Fruit fly (Drosophila melanogaster) whole organism: Measurements from ENCODE around the gene CG16710.

ENCODE experiments used
- Dll ChIP-seq: fragments of >200 bp; optimal IDR thresholded peaks from 2 replicates; lab custom pipeline; 2017
- pan ChIP-seq: fragments of >200 bp; optimal IDR thresholded peaks from 2 replicates; lab custom pipeline; 2017
- psq ChIP-seq: fragments of >200 bp; optimal IDR thresholded peaks from 2 replicates; lab custom pipeline; 2017
- usp ChIP-seq: fragments of >200 bp; optimal IDR thresholded peaks from 2 replicates; lab custom pipeline; 2017; ENCODE audit warnings: missing biosample characterization, missing genetic modification characterization, mixed read lengths

- TF ChIP-seq usp: no peak
- no peak for TF ChIP-seq Dll (lab: Kevin White, UChicago)
- no peak for TF ChIP-seq psq (lab: Kevin White, UChicago)
- TF ChIP-seq pan (lab: Kevin White, UChicago): no peak
Measured at dm6 chr3R:23709508-23710208, 27.4 kb downstream of the CG16710 start, which contains the start of gene CG10301.
